Worm (Caenorhabditis elegans) whole organism, L3 larva: ENCODE measurements around the gene shc-3.
A peak's percentile ranks its signal among the peaks of the same experiment; 100 is the strongest.

Source experiments
- R02D3.7 ChIP-seq: fragments of 150-350 bp; optimal IDR thresholded peaks from 2 replicates; lab custom pipeline; 2014; ENCODE audit warnings: missing biosample characterization, missing genetic modification characterization
- ZK546.5 ChIP-seq: sonication (generic microtip); optimal IDR thresholded peaks from 2 replicates; lab custom pipeline; 2017; ENCODE audit warnings: missing biosample characterization, missing genetic modification characterization
- ama-1 ChIP-seq: fragments of 150-350 bp; optimal IDR thresholded peaks from 2 replicates; lab custom pipeline; 2018
- ceh-9 ChIP-seq: sonication (generic microtip); optimal IDR thresholded peaks from 2 replicates; lab custom pipeline; 2018; ENCODE audit warnings: missing biosample characterization, missing genetic modification characterization
- daf-12 ChIP-seq: fragments of 150-350 bp; optimal IDR thresholded peaks from 2 replicates; lab custom pipeline; 2014; ENCODE audit warnings: missing biosample characterization, missing genetic modification reagents, missing genetic modification characterization
- egl-27 ChIP-seq: sonication (generic microtip); optimal IDR thresholded peaks from 4 replicates; lab custom pipeline; 2017; ENCODE audit warnings: missing biosample characterization, missing genetic modification reagents, missing genetic modification characterization
- egl-5 ChIP-seq: fragments of 150-350 bp; optimal IDR thresholded peaks from 2 replicates; lab custom pipeline; 2017; ENCODE audit warnings: missing biosample characterization, missing genetic modification reagents, missing genetic modification characterization, inconsistent platforms
- elt-1 ChIP-seq: fragments of 150-350 bp; optimal IDR thresholded peaks from 2 replicates; lab custom pipeline; 2014; ENCODE audit warnings: missing biosample characterization, missing genetic modification characterization
- elt-2 ChIP-seq: sonication (generic microtip); optimal IDR thresholded peaks from 2 replicates; lab custom pipeline; 2016; ENCODE audit warnings: missing genetic modification reagents, mild to moderate bottlenecking, missing genetic modification characterization, missing compliant biosample characterization
- elt-3 ChIP-seq, 3 experiments: fragments of 150-350 bp in 1 of 3; sonication (generic microtip) in 2 of 3; optimal IDR thresholded peaks; 2 replicates in 2 of 3; 4 replicates in 1 of 3; lab custom pipeline; 2014 to 2017; ENCODE audit warnings: missing biosample characterization in 3 of 3, missing genetic modification characterization in 3 of 3
- fkh-2 ChIP-seq: fragments of 150-350 bp; optimal IDR thresholded peaks from 2 replicates; lab custom pipeline; 2014; ENCODE audit warnings: missing biosample characterization, missing genetic modification reagents, missing genetic modification characterization
- fos-1 ChIP-seq: fragments of 150-350 bp; optimal IDR thresholded peaks from 2 replicates; lab custom pipeline; 2014; ENCODE audit warnings: missing biosample characterization, missing genetic modification characterization
- hmg-11 ChIP-seq: sonication (generic microtip); optimal IDR thresholded peaks from 2 replicates; lab custom pipeline; 2016; ENCODE audit warnings: missing genetic modification characterization, missing compliant biosample characterization
- jun-1 ChIP-seq: fragments of 150-350 bp; optimal IDR thresholded peaks from 2 replicates; lab custom pipeline; 2014; ENCODE audit warnings: missing biosample characterization, missing genetic modification reagents, missing genetic modification characterization
- lin-15B ChIP-seq: fragments of 150-350 bp; optimal IDR thresholded peaks from 2 replicates; lab custom pipeline; 2014; ENCODE audit warnings: missing biosample characterization, missing genetic modification characterization
- lin-39 ChIP-seq: fragments of 150-350 bp; optimal IDR thresholded peaks from 2 replicates; lab custom pipeline; 2018; ENCODE audit warnings: missing biosample characterization, missing genetic modification reagents, missing genetic modification characterization
- mdl-1 ChIP-seq: fragments of 150-350 bp; optimal IDR thresholded peaks from 2 replicates; lab custom pipeline; 2014; ENCODE audit warnings: missing biosample characterization, missing genetic modification characterization
- nhr-11 ChIP-seq: fragments of 150-350 bp; optimal IDR thresholded peaks from 2 replicates; lab custom pipeline; 2014; ENCODE audit warnings: missing biosample characterization, missing genetic modification characterization
- nhr-12 ChIP-seq: fragments of 150-350 bp; optimal IDR thresholded peaks from 2 replicates; lab custom pipeline; 2014; ENCODE audit warnings: missing biosample characterization, missing genetic modification characterization
- nhr-23 ChIP-seq: fragments of 150-350 bp; optimal IDR thresholded peaks from 2 replicates; lab custom pipeline; 2014; ENCODE audit warnings: missing biosample characterization, missing genetic modification reagents, missing genetic modification characterization
- nhr-237 ChIP-seq: fragments of 150-350 bp; optimal IDR thresholded peaks from 2 replicates; lab custom pipeline; 2014; ENCODE audit warnings: missing biosample characterization, missing genetic modification characterization
- nhr-43 ChIP-seq: sonication (generic microtip); optimal IDR thresholded peaks from 2 replicates; lab custom pipeline; 2016; ENCODE audit warnings: mild to moderate bottlenecking, missing genetic modification characterization, missing compliant biosample characterization; ENCODE audit not compliant: poor library complexity, severe bottlenecking
- nhr-67 ChIP-seq: fragments of 150-350 bp; optimal IDR thresholded peaks from 2 replicates; lab custom pipeline; 2014; ENCODE audit warnings: missing biosample characterization, missing genetic modification characterization
- nhr-77 ChIP-seq: fragments of 150-350 bp; optimal IDR thresholded peaks from 2 replicates; lab custom pipeline; 2014; ENCODE audit warnings: missing biosample characterization, missing genetic modification characterization
- sea-2 ChIP-seq: fragments of 150-350 bp; sonication (generic microtip); optimal IDR thresholded peaks from 4 replicates; lab custom pipeline; 2014; ENCODE audit warnings: missing biosample characterization, missing genetic modification reagents, missing genetic modification characterization
- skn-1 ChIP-seq: fragments of 150-350 bp; optimal IDR thresholded peaks from 2 replicates; lab custom pipeline; 2014; ENCODE audit warnings: missing biosample characterization, missing genetic modification characterization
- tbx-2 ChIP-seq: sonication (generic microtip); optimal IDR thresholded peaks from 2 replicates; lab custom pipeline; 2016; ENCODE audit warnings: mild to moderate bottlenecking, missing genetic modification characterization, missing compliant biosample characterization
- unc-39 ChIP-seq: sonication (generic microtip); optimal IDR thresholded peaks from 4 replicates; lab custom pipeline; 2017; ENCODE audit warnings: missing biosample characterization, missing genetic modification characterization
- zag-1 ChIP-seq: fragments of 150-350 bp; optimal IDR thresholded peaks from 2 replicates; lab custom pipeline; 2014; ENCODE audit warnings: missing biosample characterization, missing genetic modification characterization
- ztf-4 ChIP-seq: fragments of 150-350 bp; optimal IDR thresholded peaks from 2 replicates; lab custom pipeline; 2014; ENCODE audit warnings: missing biosample characterization, missing genetic modification characterization

shc-3 gene

DNA sequence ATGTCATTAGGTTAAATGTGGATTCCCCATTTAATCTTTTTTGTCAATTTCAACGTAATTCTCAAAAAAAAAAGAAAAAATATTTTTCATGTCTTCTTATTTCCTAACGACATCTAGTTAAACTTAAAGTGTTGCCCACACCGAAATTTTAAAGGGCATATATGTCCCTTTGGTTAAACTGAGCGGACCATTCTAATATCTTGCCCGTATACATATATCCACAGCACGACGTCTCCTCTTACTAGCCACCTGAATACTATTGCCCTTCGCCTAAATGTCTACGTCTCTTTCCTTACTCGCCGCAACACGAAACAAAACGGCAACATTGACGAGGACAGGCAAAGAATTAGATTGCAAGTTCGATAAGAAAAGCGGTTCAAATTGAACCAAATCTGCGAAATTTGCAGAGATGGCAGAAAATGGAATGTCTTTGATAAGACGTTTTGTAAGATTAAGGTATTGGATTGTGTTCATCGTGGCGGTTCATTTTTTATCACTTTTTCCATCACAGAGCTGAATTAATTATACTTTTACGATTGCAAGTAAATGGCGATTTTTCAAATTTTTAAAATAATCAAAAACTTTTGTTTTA lies 16.6 kb upstream of the shc-3 start (continued):
- TF ChIP-seq R02D3.7 (tag; lab: Kevin White, UChicago) = peak; percentile 95
- peak; percentile 85 to 99 (median 94) for TF ChIP-seq elt-3 (tag; optimal IDR thresholded peaks at IDR 0.05; lab: Kevin White, UChicago)
- no peak for TF ChIP-seq sea-2 (GFP tag; lab: Kevin White, UChicago)
- TF ChIP-seq mdl-1 (tag; lab: Kevin White, UChicago) = peak; percentile 82
- TF ChIP-seq ztf-4 = peak; percentile 85
- peak; percentile 100 for TF ChIP-seq hmg-11
- peak; percentile 100 for TF ChIP-seq nhr-11 (tag; lab: Kevin White, UChicago)
- peak; percentile 89 for TF ChIP-seq elt-2 (tag; lab: Kevin White, UChicago)
- TF ChIP-seq, all 47 proteins: peak for 45

DNA sequence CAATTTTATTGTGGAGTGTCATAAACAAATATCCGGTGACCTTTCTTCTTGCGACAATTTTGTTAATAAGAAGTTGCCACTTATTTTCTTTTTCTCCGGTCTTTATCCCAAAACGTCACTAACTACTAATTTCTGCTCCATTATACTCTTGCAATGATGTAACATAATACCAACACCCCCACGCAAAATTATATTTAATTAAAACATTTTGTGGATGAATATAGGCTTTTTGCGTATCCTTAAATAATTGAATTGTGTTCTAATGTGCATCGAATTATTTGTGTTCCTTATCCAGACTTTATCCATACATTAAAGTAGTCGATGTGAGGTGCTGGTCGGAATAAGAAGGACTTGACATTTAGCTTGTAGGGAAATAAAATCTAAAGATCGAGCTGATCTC lies 14.4 kb upstream of the shc-3 start:
- TF ChIP-seq zag-1 (tag; lab: Kevin White, UChicago) = no peak
- TF ChIP-seq nhr-11 (tag; lab: Kevin White, UChicago) = no peak
- no peak for TF ChIP-seq egl-5 (tag; lab: Kevin White, UChicago)
- no peak for TF ChIP-seq elt-2 (tag; lab: Kevin White, UChicago)
- TF ChIP-seq nhr-77 = no peak
- TF ChIP-seq jun-1 (tag; lab: Kevin White, UChicago) = no peak
- no peak for TF ChIP-seq nhr-67 (tag; lab: Kevin White, UChicago)
- TF ChIP-seq egl-27 (tag; lab: Kevin White, UChicago) = no peak
- TF ChIP-seq ZK546.5 (tag; lab: Kevin White, UChicago) = no peak
- TF ChIP-seq nhr-43 = no peak
- no peak for TF ChIP-seq tbx-2

- TF ChIP-seq lin-15B (tag; lab: Kevin White, UChicago) (no peak), tbx-2 (no peak), R02D3.7 (tag; lab: Kevin White, UChicago) (no peak), fos-1 (tag; lab: Kevin White, UChicago) (no peak), ama-1 (no peak), jun-1 (tag; lab: Kevin White, UChicago) (no peak), nhr-23 (tag; lab: Kevin White, UChicago) (no peak), unc-39 (no peak), nhr-12 (tag; lab: Kevin White, UChicago) (no peak), ceh-9 (tag; lab: Kevin White, UChicago) (no peak), fkh-2 (no peak)
Measured at ce11 chrX:13706607-13707006, 10.7 kb upstream of the shc-3 start, which contains the start of gene K02D3.1. Gene K02D3.1 (plus strand): TSS chrX:13706907.

DNA sequence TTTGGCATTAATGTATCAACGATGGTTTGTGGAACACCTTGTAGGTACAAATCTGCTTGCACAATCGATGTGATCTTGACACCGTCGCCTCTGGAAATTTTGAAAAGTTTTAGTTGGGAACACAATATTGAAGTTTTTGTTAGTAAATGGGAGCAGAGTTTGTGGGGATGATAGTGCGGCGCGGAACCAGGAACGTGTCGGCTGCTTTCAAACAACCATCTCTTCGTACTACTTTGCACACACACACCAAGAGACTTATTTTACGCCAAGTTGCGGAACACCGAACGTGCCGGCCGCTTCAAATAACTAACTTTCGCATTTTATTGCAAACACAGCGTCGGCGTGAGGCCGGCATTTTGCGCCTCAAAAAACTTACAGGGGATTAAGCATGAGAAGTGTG lies 8.3 kb upstream of the shc-3 start:
- TF ChIP-seq elt-1 (tag; lab: Kevin White, UChicago) (no peak), elt-3 (tag; optimal IDR thresholded peaks at IDR 0.05; lab: Kevin White, UChicago) (no peak), nhr-12 (tag; lab: Kevin White, UChicago) (no peak), nhr-23 (tag; lab: Kevin White, UChicago) (no peak), elt-2 (tag; lab: Kevin White, UChicago) (no peak), mdl-1 (tag; lab: Kevin White, UChicago) (no peak), lin-15B (tag; lab: Kevin White, UChicago) (no peak)

DNA sequence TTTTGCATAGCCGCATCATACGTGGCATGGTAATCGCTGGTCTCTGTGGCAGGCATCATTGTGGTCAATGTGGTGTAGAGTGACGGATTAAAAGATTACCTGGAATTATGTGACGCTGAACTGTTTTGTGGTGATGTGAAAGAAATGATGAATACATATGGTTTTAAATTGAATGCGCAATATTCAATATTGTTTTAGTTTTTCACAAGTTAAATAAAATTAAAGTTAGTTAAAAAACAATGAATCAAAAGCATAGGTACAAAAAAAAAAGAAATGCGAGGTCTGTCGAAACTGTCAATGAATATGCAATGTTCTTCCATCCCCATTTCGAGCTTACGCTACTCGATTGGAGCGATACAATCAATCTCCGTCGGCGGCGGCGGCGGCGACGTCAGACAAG lies 5.4 kb upstream of the shc-3 start, which contains the start of gene K02D3.2:
TSS of gene K02D3.2 (minus strand) at position 101 of the 400 bp plus-strand sequence.
- no peak for TF ChIP-seq daf-12 (tag; lab: Kevin White, UChicago)
- TF ChIP-seq nhr-67 (tag; lab: Kevin White, UChicago) = no peak
- no peak for TF ChIP-seq nhr-11 (tag; lab: Kevin White, UChicago)
- no peak for TF ChIP-seq skn-1 (tag; lab: Kevin White, UChicago)
- TF ChIP-seq nhr-237 (tag; lab: Kevin White, UChicago) = no peak
- TF ChIP-seq mdl-1 (tag; lab: Kevin White, UChicago) = no peak
- no peak for TF ChIP-seq ztf-4
- no peak for TF ChIP-seq tbx-2

- no peak for TF ChIP-seq lin-39 (tag; lab: Kevin White, UChicago)
- TF ChIP-seq egl-5 (tag; lab: Kevin White, UChicago) = peak; percentile 13
Measured at ce11 chrX:13712992-13713391, 4.3 kb upstream of the shc-3 start.
